Fruit fly (Drosophila melanogaster): ENCODE measurements around the gene CG7668.

DNA sequence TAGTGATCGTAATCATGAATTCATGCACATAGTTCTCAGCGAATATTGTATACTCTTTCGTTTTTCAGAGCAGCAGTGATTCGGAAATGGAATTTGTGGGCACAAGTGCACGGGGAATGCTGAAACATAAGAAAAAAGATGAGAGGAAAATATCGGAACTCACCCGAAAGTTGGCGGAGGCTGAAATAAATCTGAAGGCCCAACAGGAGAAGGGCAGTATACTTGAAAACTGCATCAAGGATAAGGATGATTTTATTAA lies 628 bp downstream of the CG7668 start:
- TF ChIP-seq Myc (optimal IDR thresholded peaks at IDR 0.05) (no peak), psq (optimal IDR thresholded peaks at IDR 0.05) (no peak)

All from Kc167 (cell line).